Worm (Caenorhabditis elegans) whole organism, L4 larva: ENCODE results near the gene AC3.5.

Experiments used
- T20F7.1 ChIP-seq: fragments of 200-800 bp; sonication (Bioruptor generic); optimal IDR thresholded peaks from 2 replicates; lab custom pipeline; 2018; ENCODE audit warnings: mild to moderate bottlenecking, missing genetic modification characterization, missing compliant biosample characterization
- ceh-82 ChIP-seq: sonication (generic microtip); optimal IDR thresholded peaks from 2 replicates; lab custom pipeline; 2017; ENCODE audit warnings: missing biosample characterization, missing genetic modification characterization
- lin-13 ChIP-seq: fragments of 150-350 bp; optimal IDR thresholded peaks from 2 replicates; lab custom pipeline; 2014; ENCODE audit warnings: missing biosample characterization, missing genetic modification reagents, missing genetic modification characterization
- mdl-1 ChIP-seq, 2 experiments: fragments of 150-350 bp in 1 of 2; sonication (generic microtip) in 1 of 2; optimal IDR thresholded peaks; 2 replicates each; lab custom pipeline; 2014 to 2017; ENCODE audit warnings: missing biosample characterization in 2 of 2, missing genetic modification characterization in 2 of 2
- nhr-28 ChIP-seq: fragments of 150-350 bp; optimal IDR thresholded peaks from 2 replicates; lab custom pipeline; 2014; ENCODE audit warnings: missing biosample characterization, missing genetic modification characterization
- nhr-6 ChIP-seq: fragments of 150-350 bp; optimal IDR thresholded peaks from 2 replicates; lab custom pipeline; 2014; ENCODE audit warnings: missing biosample characterization, missing genetic modification characterization
- pqm-1 ChIP-seq: sonication (generic microtip); optimal IDR thresholded peaks from 2 replicates; lab custom pipeline; 2017; ENCODE audit warnings: missing biosample characterization, missing genetic modification characterization
- set-16 ChIP-seq: fragments of 200-800 bp; sonication (Bioruptor generic); IDR thresholded peaks from 2 replicates; pipeline ENCODE4 v1.3.6; 2022; ENCODE audit warnings: missing genetic modification reagents, missing genetic modification characterization, missing compliant biosample characterization
- snpc-4 ChIP-seq: fragments of 150-350 bp; optimal IDR thresholded peaks from 2 replicates; lab custom pipeline; 2014; ENCODE audit warnings: missing biosample characterization, missing genetic modification characterization
- zfp-2 ChIP-seq: sonication (generic microtip); optimal IDR thresholded peaks from 2 replicates; lab custom pipeline; 2016; ENCODE audit warnings: mild to moderate bottlenecking, missing genetic modification characterization, missing compliant biosample characterization

- TF ChIP-seq snpc-4 (tag; lab: Kevin White, UChicago) (no peak), ceh-82 (tag; lab: Kevin White, UChicago) (no peak), pqm-1 (tag; lab: Kevin White, UChicago) (no peak), nhr-28 (tag; lab: Kevin White, UChicago) (no peak), mdl-1 (tag; optimal IDR thresholded peaks at IDR 0.05; lab: Kevin White, UChicago) (no peak), zfp-2 (tag; lab: Kevin White, UChicago) (no peak), set-16 (GFP tag; lab: Robert Waterston, UW) (no peak), lin-13 (no peak), nhr-6 (tag; lab: Kevin White, UChicago) (no peak), T20F7.1 (no peak)
Observed at ce11 chrV:10382142-10382541, 6.2 kb upstream of the AC3.5 start, which contains the start of gene pqn-2.
